Worm (Caenorhabditis elegans) whole organism, L1 larva: ENCODE results near the gene tlp-1.

Experiments used
- C34B4.2 ChIP-seq: sonication (generic microtip); optimal IDR thresholded peaks from 2 replicates; lab custom pipeline; 2017; ENCODE audit warnings: mild to moderate bottlenecking, missing genetic modification characterization, missing compliant biosample characterization
- blmp-1 ChIP-seq: fragments of 150-350 bp; optimal IDR thresholded peaks from 2 replicates; lab custom pipeline; 2014; ENCODE audit warnings: missing biosample characterization, missing genetic modification characterization
- ceh-82 ChIP-seq, 3 experiments: fragments of 150-350 bp in 1 of 3; sonication (generic microtip) in 2 of 3; optimal IDR thresholded peaks; 2 replicates each; lab custom pipeline; 2014 to 2017; ENCODE audit warnings: missing biosample characterization in 3 of 3, missing genetic modification characterization in 3 of 3
- fkh-10 ChIP-seq: sonication (generic microtip); optimal IDR thresholded peaks from 2 replicates; lab custom pipeline; 2017; ENCODE audit warnings: missing biosample characterization, missing genetic modification reagents, missing genetic modification characterization
- fos-1 ChIP-seq: fragments of 150-350 bp; optimal IDR thresholded peaks from 2 replicates; lab custom pipeline; 2014; ENCODE audit warnings: missing biosample characterization, missing genetic modification characterization
- lin-14 ChIP-seq: fragments of 200-800 bp; sonication (Bioruptor generic); optimal IDR thresholded peaks from 2 replicates; lab custom pipeline; 2018; ENCODE audit warnings: mild to moderate bottlenecking, missing genetic modification characterization, moderate library complexity, missing compliant biosample characterization
- nhr-28 ChIP-seq: fragments of 150-350 bp; optimal IDR thresholded peaks from 2 replicates; lab custom pipeline; 2014; ENCODE audit warnings: missing biosample characterization, missing genetic modification characterization
- nhr-76 ChIP-seq: sonication (generic microtip); optimal IDR thresholded peaks from 2 replicates; lab custom pipeline; 2017; ENCODE audit warnings: missing biosample characterization, missing genetic modification characterization
- nhr-85 ChIP-seq: sonication (generic microtip); peaks from one replicate; lab custom pipeline; 2016; ENCODE audit warnings: missing genetic modification characterization, inconsistent platforms, missing compliant biosample characterization
- pag-3 ChIP-seq: sonication (generic microtip); optimal IDR thresholded peaks from 2 replicates; lab custom pipeline; 2017; ENCODE audit warnings: missing genetic modification characterization, mild to moderate bottlenecking, missing compliant biosample characterization, antibody characterized with exemption, borderline replicate concordance; ENCODE audit not compliant: insufficient read depth
- tbx-2 ChIP-seq: sonication (generic microtip); optimal IDR thresholded peaks from 2 replicates; lab custom pipeline; 2016; ENCODE audit warnings: missing genetic modification characterization, missing compliant biosample characterization
- unc-130 ChIP-seq: fragments of 150-350 bp; optimal IDR thresholded peaks from 2 replicates; lab custom pipeline; 2017; ENCODE audit warnings: missing biosample characterization, missing genetic modification characterization, inconsistent platforms
- unc-62 ChIP-seq: fragments of 150-350 bp; optimal IDR thresholded peaks from 2 replicates; lab custom pipeline; 2014; ENCODE audit warnings: missing biosample characterization, missing genetic modification reagents, missing genetic modification characterization
- zag-1 ChIP-seq: fragments of 150-350 bp; optimal IDR thresholded peaks from 2 replicates; lab custom pipeline; 2014; ENCODE audit warnings: missing biosample characterization, missing genetic modification characterization

- TF ChIP-seq fos-1 (no peak), nhr-28 (no peak), unc-62 (GFP tag; lab: Kevin White, UChicago) (no peak), zag-1 (tag; lab: Kevin White, UChicago) (no peak), unc-130 (tag; lab: Kevin White, UChicago) (no peak), nhr-76 (no peak), C34B4.2 (no peak), blmp-1 (no peak), fkh-10 (no peak), lin-14 (GFP tag; lab: Kevin White, UChicago) (no peak), tbx-2 (no peak), ceh-82 (tag; optimal IDR thresholded peaks at IDR 0.05; lab: Kevin White, UChicago) (no peak), nhr-85 (no peak), pag-3 (tag; lab: Kevin White, UChicago) (no peak)
Observed at ce11 chrIV:13684827-13685226, 19.1 kb downstream of the tlp-1 start.
